Fruit fly (Drosophila melanogaster) whole organism, adult: ENCODE results near the gene Est-6.

Source experiments
- CG12768 ChIP-seq: fragments of 200-800 bp; sonication (Bioruptor generic); optimal IDR thresholded peaks from 2 replicates; lab custom pipeline; 2017; ENCODE audit warnings: missing biosample characterization, missing genetic modification characterization, mild to moderate bottlenecking, moderate library complexity, missing genetic modification reagents
- CG33017 ChIP-seq: fragments of 200-800 bp; sonication (Bioruptor generic); optimal IDR thresholded peaks from 2 replicates; lab custom pipeline; 2018; ENCODE audit warnings: missing biosample characterization, mild to moderate bottlenecking, missing genetic modification characterization, moderate library complexity
- CG5204 ChIP-seq: fragments of 200-800 bp; sonication (Bioruptor generic); optimal IDR thresholded peaks from 2 replicates; lab custom pipeline; 2016; ENCODE audit warnings: missing biosample characterization, missing genetic modification characterization
- CG7045 ChIP-seq: fragments of 200-800 bp; sonication (Bioruptor generic); optimal IDR thresholded peaks from 2 replicates; lab custom pipeline; 2017; ENCODE audit warnings: missing biosample characterization, mild to moderate bottlenecking, missing genetic modification characterization
- Hr96 ChIP-seq: fragments of 200-800 bp; sonication (Bioruptor generic); optimal IDR thresholded peaks from 2 replicates; lab custom pipeline; 2016; ENCODE audit warnings: missing biosample characterization, missing genetic modification characterization
- cnc ChIP-seq, 2 experiments: fragments of >200 bp; optimal IDR thresholded peaks; 2 replicates each; lab custom pipeline; 2017
- kay ChIP-seq: fragments of 200-800 bp; sonication (Bioruptor generic); peaks from one replicate; lab custom pipeline; 2016; ENCODE audit warnings: missing biosample characterization, missing genetic modification characterization, borderline replicate concordance

- no peak for TF ChIP-seq CG12768 (GFP tag; lab: Kevin White, UChicago)
- no peak for TF ChIP-seq CG7045 (GFP tag; lab: Kevin White, UChicago)
- no peak for TF ChIP-seq kay (GFP tag; lab: Kevin White, UChicago)
- TF ChIP-seq Hr96 (GFP tag; lab: Kevin White, UChicago): no peak
- no peak for TF ChIP-seq cnc (optimal IDR thresholded peaks at IDR 0.05; lab: Kevin White, UChicago)
- no peak for TF ChIP-seq CG5204 (GFP tag; lab: Kevin White, UChicago)
- no peak for TF ChIP-seq CG33017 (tag; lab: Kevin White, UChicago)
These were observed 25.5 kb upstream of the Est-6 start for dm6 chr3L:12163082-12163481.
